Fruit fly (Drosophila melanogaster) whole organism, embryonic: ENCODE results near the gene RabX4.

Source experiments
- CG10209 ChIP-seq: fragments of 200-800 bp; sonication (Bioruptor generic); optimal IDR thresholded peaks from 3 replicates; lab custom pipeline; 2017; ENCODE audit warnings: missing biosample characterization, mild to moderate bottlenecking, missing genetic modification characterization, missing genetic modification reagents
- CG11504 ChIP-seq: fragments of 200-800 bp; sonication (Bioruptor generic); optimal IDR thresholded peaks from 3 replicates; lab custom pipeline; 2019; ENCODE audit warnings: missing biosample characterization, mild to moderate bottlenecking, missing genetic modification characterization, moderate library complexity
- CG13287 ChIP-seq: fragments of 200-800 bp; sonication (Bioruptor generic); IDR thresholded peaks from 2 replicates; pipeline ENCODE4 v1.3.6; 2022; ENCODE audit warnings: missing biosample characterization, missing genetic modification characterization; ENCODE audit not compliant: partially characterized antibody
- CG13775 ChIP-seq: fragments of 200-800 bp; sonication (Bioruptor generic); optimal IDR thresholded peaks from 3 replicates; lab custom pipeline; 2017; ENCODE audit warnings: missing biosample characterization, mild to moderate bottlenecking, missing genetic modification characterization
- CG14710 ChIP-seq: fragments of 200-800 bp; sonication (Bioruptor generic); optimal IDR thresholded peaks from 3 replicates; lab custom pipeline; 2019; ENCODE audit warnings: missing biosample characterization, mild to moderate bottlenecking, missing genetic modification characterization, moderate library complexity
- CG15514 ChIP-seq: fragments of 200-800 bp; sonication (Bioruptor generic); optimal IDR thresholded peaks from 3 replicates; lab custom pipeline; 2017; ENCODE audit warnings: missing biosample characterization, missing genetic modification characterization, mild to moderate bottlenecking, moderate library complexity, missing genetic modification reagents
- CG16813 ChIP-seq: fragments of 200-800 bp; sonication (Bioruptor generic); IDR thresholded peaks from 3 replicates; pipeline ENCODE4 v1.3.6; 2022; ENCODE audit warnings: missing biosample characterization, missing genetic modification characterization; ENCODE audit not compliant: partially characterized antibody
- CG17829 ChIP-seq: fragments of 200-800 bp; optimal IDR thresholded peaks from 2 replicates; lab custom pipeline; 2019; ENCODE audit warnings: missing biosample characterization, mild to moderate bottlenecking, missing genetic modification characterization, moderate library complexity
- CG18619 ChIP-seq: fragments of 200-800 bp; sonication (Bioruptor generic); optimal IDR thresholded peaks from 3 replicates; lab custom pipeline; 2017; ENCODE audit warnings: missing biosample characterization, mild to moderate bottlenecking, missing genetic modification characterization
- CG2202 ChIP-seq: fragments of 200-800 bp; sonication (Bioruptor generic); optimal IDR thresholded peaks from 2 replicates; lab custom pipeline; 2018; ENCODE audit warnings: missing biosample characterization, mild to moderate bottlenecking, missing genetic modification characterization
- CG33213 ChIP-seq: fragments of 200-800 bp; sonication (Bioruptor generic); optimal IDR thresholded peaks from 3 replicates; lab custom pipeline; 2016; ENCODE audit warnings: missing biosample characterization, missing genetic modification characterization
- CG4707 ChIP-seq: fragments of 200-800 bp; sonication (Bioruptor generic); optimal IDR thresholded peaks from 2 replicates; lab custom pipeline; 2018; ENCODE audit warnings: missing biosample characterization, mild to moderate bottlenecking, missing genetic modification characterization, moderate library complexity
- Dp ChIP-seq: fragments of 200-800 bp; sonication (Bioruptor generic); optimal IDR thresholded peaks from 2 replicates; lab custom pipeline; 2018; ENCODE audit warnings: missing biosample characterization, mild to moderate bottlenecking, missing genetic modification characterization, moderate library complexity
- GATAe ChIP-seq: fragments of 200-800 bp; sonication (Bioruptor generic); conservative IDR thresholded peaks from 2 replicates; pipeline ENCODE4 v1.3.6; 2022; ENCODE audit warnings: missing biosample characterization, missing genetic modification characterization
- HmgZ ChIP-seq: fragments of 200-800 bp; sonication (Bioruptor generic); optimal IDR thresholded peaks from 2 replicates; lab custom pipeline; 2018; ENCODE audit warnings: missing biosample characterization, mild to moderate bottlenecking, missing genetic modification characterization
- Nf-YA ChIP-seq: fragments of 200-800 bp; sonication (Bioruptor generic); IDR thresholded peaks from 2 replicates; pipeline ENCODE4 v1.3.6; 2022; ENCODE audit warnings: missing biosample characterization, missing genetic modification characterization
- Ptx1 ChIP-seq: fragments of 200-800 bp; sonication (Bioruptor generic); IDR thresholded peaks from 2 replicates; pipeline ENCODE4 v1.3.6; 2022; ENCODE audit warnings: missing biosample characterization, missing genetic modification characterization
- Stat92E ChIP-seq, 3 experiments: fragments of >200 bp in 2 of 3; fragments of 200-800 bp in 1 of 3; sonication (Bioruptor generic) in 1 of 3; optimal IDR thresholded peaks; 2 replicates each; lab custom pipeline; 2017 to 2019; ENCODE audit warnings: missing biosample characterization in 3 of 3, missing genetic modification characterization in 3 of 3, mild to moderate bottlenecking in 1 of 3, moderate library complexity in 1 of 3
- Xrp1 ChIP-seq: fragments of 200-800 bp; sonication (Bioruptor generic); IDR thresholded peaks from 2 replicates; pipeline ENCODE4 v1.3.6; 2022; ENCODE audit warnings: missing biosample characterization, missing genetic modification characterization
- YL-1 ChIP-seq: fragments of 200-800 bp; sonication (Bioruptor generic); optimal IDR thresholded peaks from 3 replicates; lab custom pipeline; 2017; ENCODE audit warnings: missing biosample characterization, mild to moderate bottlenecking, missing genetic modification characterization
- ara ChIP-seq: fragments of 200-800 bp; sonication (Bioruptor generic); IDR thresholded peaks from 2 replicates; pipeline ENCODE4 v1.3.6; 2022; ENCODE audit warnings: missing biosample characterization, missing genetic modification characterization
- ato ChIP-seq: fragments of 200-800 bp; sonication (Bioruptor generic); IDR thresholded peaks from 2 replicates; pipeline ENCODE4 v1.3.6; 2022; ENCODE audit warnings: missing biosample characterization, missing genetic modification characterization; ENCODE audit not compliant: partially characterized antibody
- bcd ChIP-seq: fragments of 200-800 bp; sonication (Bioruptor generic); optimal IDR thresholded peaks from 2 replicates; lab custom pipeline; 2017; ENCODE audit warnings: missing biosample characterization, mild to moderate bottlenecking, missing genetic modification characterization
- chinmo ChIP-seq: fragments of 200-800 bp; sonication (Bioruptor generic); IDR thresholded peaks from 4 replicates; pipeline ENCODE4 v1.3.6; 2022; ENCODE audit warnings: missing biosample characterization, missing genetic modification characterization; ENCODE audit not compliant: partially characterized antibody
- croc ChIP-seq: fragments of 200-800 bp; sonication (Bioruptor generic); conservative IDR thresholded peaks from 3 replicates; pipeline ENCODE4 v1.3.6; 2022; ENCODE audit warnings: missing biosample characterization, missing genetic modification characterization
- dmrt11E ChIP-seq: fragments of 200-800 bp; sonication (Bioruptor generic); optimal IDR thresholded peaks from 3 replicates; lab custom pipeline; 2018; ENCODE audit warnings: missing biosample characterization, mild to moderate bottlenecking, missing genetic modification characterization, moderate library complexity
- dpn ChIP-seq, 2 experiments: fragments of 200-800 bp; sonication (Bioruptor generic); optimal IDR thresholded peaks; 3 replicates each; lab custom pipeline; 2016; ENCODE audit warnings: missing biosample characterization in 2 of 2, missing genetic modification characterization in 2 of 2
- ewg ChIP-seq: fragments of 200-800 bp; sonication (Bioruptor generic); optimal IDR thresholded peaks from 3 replicates; lab custom pipeline; 2017; ENCODE audit warnings: mild to moderate bottlenecking, missing biosample characterization, missing genetic modification reagents, missing genetic modification characterization
- gce ChIP-seq: fragments of 200-800 bp; sonication (Bioruptor generic); IDR thresholded peaks from 3 replicates; pipeline ENCODE4 v1.3.6; 2022; ENCODE audit warnings: missing biosample characterization, missing genetic modification characterization
- gt ChIP-seq: fragments of 200-800 bp; sonication (Bioruptor generic); IDR thresholded peaks from 2 replicates; pipeline ENCODE4 v1.3.6; 2022; ENCODE audit warnings: missing biosample characterization, missing genetic modification characterization
- hbn ChIP-seq: fragments of 200-800 bp; sonication (Bioruptor generic); IDR thresholded peaks from 2 replicates; pipeline ENCODE4 v1.3.6; 2022; ENCODE audit warnings: missing biosample characterization, missing genetic modification characterization; ENCODE audit not compliant: partially characterized antibody
- hth ChIP-seq: fragments of >200 bp; optimal IDR thresholded peaks from 2 replicates; lab custom pipeline; 2017; ENCODE audit warnings: inconsistent platforms
- lilli ChIP-seq: fragments of 200-800 bp; sonication (Bioruptor generic); optimal IDR thresholded peaks from 3 replicates; lab custom pipeline; 2016; ENCODE audit warnings: missing biosample characterization, missing genetic modification characterization
- lola ChIP-seq, 3 experiments: fragments of >200 bp in 2 of 3; fragments of 200-800 bp in 1 of 3; sonication (Bioruptor generic) in 1 of 3; optimal IDR thresholded peaks; 2 replicates each; lab custom pipeline; 2017 to 2019; ENCODE audit warnings: missing biosample characterization in 3 of 3, missing genetic modification characterization in 3 of 3, mild to moderate bottlenecking in 1 of 3, moderate library complexity in 1 of 3
- lov ChIP-seq, 2 experiments: fragments of 200-800 bp in 1 of 2; fragments of >200 bp in 1 of 2; sonication (Bioruptor generic) in 1 of 2; IDR thresholded peaks in 1 of 2; optimal IDR thresholded peaks in 1 of 2; 2 replicates in 1 of 2; 3 replicates in 1 of 2; pipeline versions ENCODE4 v1.3.6 to Lab custom; 2017 to 2022; ENCODE audit warnings: missing biosample characterization in 1 of 2, missing genetic modification characterization in 1 of 2
- phol ChIP-seq: fragments of 200-800 bp; sonication (Bioruptor generic); optimal IDR thresholded peaks from 3 replicates; lab custom pipeline; 2018; ENCODE audit warnings: missing biosample characterization, mild to moderate bottlenecking, missing genetic modification characterization, moderate library complexity
- pros ChIP-seq: fragments of 200-800 bp; sonication (Bioruptor generic); optimal IDR thresholded peaks from 3 replicates; lab custom pipeline; 2019; ENCODE audit warnings: missing biosample characterization, mild to moderate bottlenecking, missing genetic modification characterization, moderate library complexity
- pzg ChIP-seq: fragments of 200-800 bp; sonication (Bioruptor generic); optimal IDR thresholded peaks from 3 replicates; lab custom pipeline; 2018; ENCODE audit warnings: missing biosample characterization, mild to moderate bottlenecking, missing genetic modification characterization, moderate library complexity
- shn ChIP-seq: fragments of 200-800 bp; sonication (Bioruptor generic); optimal IDR thresholded peaks from 3 replicates; lab custom pipeline; 2016; ENCODE audit warnings: missing biosample characterization, missing genetic modification characterization
- sima ChIP-seq: fragments of 200-800 bp; sonication (Bioruptor generic); optimal IDR thresholded peaks from 2 replicates; lab custom pipeline; 2016; ENCODE audit warnings: missing biosample characterization, missing genetic modification characterization
- slou ChIP-seq: fragments of 200-800 bp; sonication (Bioruptor generic); optimal IDR thresholded peaks from 3 replicates; lab custom pipeline; 2016; ENCODE audit warnings: missing biosample characterization, missing genetic modification characterization
- sna ChIP-seq: fragments of 200-800 bp; sonication (Bioruptor generic); IDR thresholded peaks from 2 replicates; pipeline ENCODE4 v1.3.6; 2022; ENCODE audit warnings: missing biosample characterization, missing genetic modification characterization; ENCODE audit not compliant: partially characterized antibody
- stc ChIP-seq: fragments of 200-800 bp; sonication (Bioruptor generic); IDR thresholded peaks from 2 replicates; pipeline ENCODE4 v1.3.6; 2022; ENCODE audit warnings: missing biosample characterization, missing genetic modification characterization
- tgo ChIP-seq: fragments of 200-800 bp; sonication (Bioruptor generic); IDR thresholded peaks from 3 replicates; pipeline ENCODE4 v1.3.6; 2022; ENCODE audit warnings: missing biosample characterization, missing genetic modification characterization
- vvl ChIP-seq: fragments of 200-800 bp; sonication (Bioruptor generic); IDR thresholded peaks from 2 replicates; pipeline ENCODE4 v1.3.6; 2022; ENCODE audit warnings: missing biosample characterization, missing genetic modification characterization

The RabX4 gene

DNA sequence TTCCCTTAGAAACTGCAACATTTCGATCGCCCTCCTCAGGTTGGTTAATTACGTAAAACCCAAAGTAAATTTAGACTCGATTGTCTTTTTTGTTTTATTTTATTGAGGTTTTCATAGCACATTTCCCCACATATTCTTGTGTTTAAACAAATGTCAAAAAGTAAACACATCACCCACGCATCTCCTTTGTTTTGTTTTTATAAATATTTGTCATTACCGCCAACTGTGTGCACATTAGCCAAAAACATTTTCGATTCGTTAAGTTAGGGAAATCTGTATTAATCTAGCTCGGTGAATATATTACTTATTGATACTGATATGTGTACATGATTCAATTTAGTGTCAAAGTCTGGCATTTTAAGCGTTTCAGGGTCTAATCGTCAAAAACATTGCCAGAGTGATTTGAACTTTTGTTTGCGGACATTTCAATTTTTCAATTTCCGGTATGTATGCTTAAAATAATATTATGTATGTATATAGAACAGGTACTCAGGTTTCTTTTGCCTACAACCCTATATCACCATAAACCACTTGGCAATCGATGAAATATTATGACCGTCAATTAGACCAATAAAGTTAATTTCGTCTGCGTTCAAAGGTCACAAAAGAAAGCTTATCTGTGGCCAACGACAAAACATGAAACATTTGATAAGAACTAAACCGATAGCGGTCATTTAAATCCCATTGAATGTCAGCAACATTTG lies 18.5 kb downstream of the RabX4 start (continued):
- peak; percentile 57 for TF ChIP-seq CG14710 (tag; lab: Kevin White, UChicago)
- TF ChIP-seq CG2202 (tag; lab: Kevin White, UChicago) = peak; percentile 53
- TF ChIP-seq CG11504 (tag; lab: Kevin White, UChicago) = no peak
- no peak; the same call in 1 of the 2 replicates for TF ChIP-seq Xrp1
- TF ChIP-seq tgo (GFP tag; lab: Robert Waterston, UW) = no peak
- no peak for TF ChIP-seq hth (lab: Kevin White, UChicago)
- TF ChIP-seq Nf-YA (GFP tag; lab: Robert Waterston, UW) = no peak
- peak; percentile 12 for TF ChIP-seq dmrt11E
- no peak for TF ChIP-seq gce (GFP tag; lab: Robert Waterston, UW)
- TF ChIP-seq sima = no peak
- no peak for TF ChIP-seq gt
- no peak for TF ChIP-seq ewg (GFP tag; lab: Kevin White, UChicago)
- no peak for TF ChIP-seq dpn (GFP tag; optimal IDR thresholded peaks at IDR 0.05; lab: Kevin White, UChicago)
- TF ChIP-seq pros (GFP tag; lab: Kevin White, UChicago) = no peak
- no peak for TF ChIP-seq bcd
- no peak for TF ChIP-seq stc (GFP tag; lab: Robert Waterston, UW)
- no peak for TF ChIP-seq shn
- TF ChIP-seq CG4707 (GFP tag; lab: Kevin White, UChicago) = peak; percentile 54
- no peak for TF ChIP-seq CG13775 (GFP tag; lab: Kevin White, UChicago)

DNA sequence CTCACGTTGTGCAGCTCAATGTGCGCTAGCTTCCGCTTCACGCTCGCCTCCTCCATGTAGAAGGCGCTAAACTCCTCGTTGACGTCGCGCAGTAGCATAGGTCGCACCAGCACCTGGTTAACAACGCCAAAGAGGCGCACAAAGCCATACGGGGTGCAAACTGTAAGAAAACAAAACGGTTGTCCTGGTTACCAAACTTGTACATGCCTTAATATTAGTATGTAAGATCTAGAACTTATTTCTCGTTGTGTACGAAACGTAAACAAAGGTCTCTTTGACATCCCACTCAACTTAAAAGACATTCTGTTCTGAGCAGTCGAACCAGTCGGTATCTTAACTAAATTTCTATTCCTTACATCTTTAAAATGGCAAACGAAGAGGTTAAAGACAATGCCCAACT lies 20.9 kb downstream of the RabX4 start, which contains the start of gene CG6980:
TSS of gene CG6980 (plus strand) at position 301 of the 400 bp plus-strand sequence.
- no peak for TF ChIP-seq lov (optimal IDR thresholded peaks at IDR 0.05; lab: Kevin White, UChicago)
- 0 out of 3 replicates have a peak, but pooled peaks have one; percentile 12 for TF ChIP-seq lov (GFP tag; IDR thresholded peaks at IDR 0.05; lab: Robert Waterston, UW)
- TF ChIP-seq chinmo (GFP tag; lab: Robert Waterston, UW) = no peak

DNA sequence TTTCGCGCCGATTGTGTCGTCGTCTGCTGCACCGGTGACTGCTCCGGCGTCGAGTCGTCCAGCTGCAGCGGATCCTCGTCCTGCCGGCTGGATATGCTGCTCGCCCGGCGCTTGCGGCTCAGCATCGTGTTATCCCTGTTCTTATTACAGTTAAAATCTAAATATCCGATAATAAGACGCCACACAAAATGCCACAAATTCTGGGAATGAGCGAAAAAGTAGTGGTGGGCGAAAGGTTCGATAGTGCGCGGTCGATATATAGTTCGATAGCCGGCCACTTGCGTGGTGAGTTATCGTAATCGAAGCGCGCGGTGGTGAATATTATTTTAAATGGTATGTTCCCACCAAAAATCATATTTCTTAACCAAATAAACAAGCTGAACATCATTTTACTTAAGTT lies 23.2 kb downstream of the RabX4 start, which contains the start of gene polybromo:
TSS of gene polybromo (minus strand) at position 212 of the 400 bp plus-strand sequence.
- TF ChIP-seq HmgZ (tag; lab: Kevin White, UChicago) = peak; percentile 0
- peak; percentile 67 for TF ChIP-seq YL-1 (GFP tag; lab: Kevin White, UChicago)
- TF ChIP-seq hbn (GFP tag; lab: Robert Waterston, UW) = peak; percentile 81
- TF ChIP-seq phol (tag; lab: Kevin White, UChicago) = peak; percentile 11
- no peak for TF ChIP-seq croc
- peak; percentile 33 for TF ChIP-seq CG14710 (tag; lab: Kevin White, UChicago)
- peak; percentile 80 for TF ChIP-seq pzg (GFP tag; lab: Kevin White, UChicago)
- TF ChIP-seq CG17829 (tag; lab: Kevin White, UChicago) = peak; percentile 37
- no peak for TF ChIP-seq CG18619 (GFP tag; lab: Kevin White, UChicago)
- no peak for TF ChIP-seq Ptx1 (GFP tag; lab: Robert Waterston, UW)
- peak in 1 of 3 experiments; percentile 70 for TF ChIP-seq Stat92E (GFP tag; optimal IDR thresholded peaks at IDR 0.05; lab: Kevin White, UChicago)
- peak; percentile 93 for TF ChIP-seq CG13287 (GFP tag; lab: Robert Waterston, UW)
- no peak for TF ChIP-seq CG10209 (GFP tag; lab: Kevin White, UChicago)
- peak; percentile 90 for TF ChIP-seq Dp (GFP tag; lab: Kevin White, UChicago)
- no peak for TF ChIP-seq slou (GFP tag; lab: Kevin White, UChicago)
- TF ChIP-seq lola (GFP tag; optimal IDR thresholded peaks at IDR 0.05; lab: Kevin White, UChicago) = no peak
- TF ChIP-seq CG33213 (GFP tag; lab: Kevin White, UChicago) = peak; percentile 25
- TF ChIP-seq sna = peak; percentile 85
- TF ChIP-seq CG16813 = peak; percentile 73
- no peak for TF ChIP-seq CG11504 (tag; lab: Kevin White, UChicago)
- peak; percentile 77 for TF ChIP-seq CG15514 (GFP tag; lab: Kevin White, UChicago)
- no peak for TF ChIP-seq shn
- TF ChIP-seq vvl (GFP tag; lab: Robert Waterston, UW) = peak; percentile 33
- TF ChIP-seq ato (GFP tag; lab: Robert Waterston, UW) = peak; percentile 84
- TF ChIP-seq GATAe = no peak
- no peak for TF ChIP-seq ara (GFP tag; lab: Robert Waterston, UW)
- peak; percentile 10 for TF ChIP-seq lilli (GFP tag; lab: Kevin White, UChicago)
